Worm (Caenorhabditis elegans) whole organism, L2 larva: ENCODE data around the gene tnt-2.

ENCODE experiments used
- nhr-6 ChIP-seq: fragments of 150-350 bp; optimal IDR thresholded peaks from 2 replicates; lab custom pipeline; 2014; ENCODE audit warnings: missing biosample characterization, missing genetic modification characterization
- nhr-77 ChIP-seq: fragments of 150-350 bp; optimal IDR thresholded peaks from 2 replicates; lab custom pipeline; 2014; ENCODE audit warnings: missing biosample characterization, missing genetic modification characterization

- TF ChIP-seq nhr-77 (tag; lab: Kevin White, UChicago): no peak
- no peak for TF ChIP-seq nhr-6 (tag; lab: Kevin White, UChicago)
Measured at ce11 chrX:8681600-8681999, 41.8 kb downstream of the tnt-2 start, which contains the start of gene K09E2.1.
